Worm (Caenorhabditis elegans) whole organism, L3 larva: Measurements from ENCODE around the gene F45D3.2.

Source experiments
- R02D3.7 ChIP-seq: fragments of 150-350 bp; optimal IDR thresholded peaks from 2 replicates; lab custom pipeline; 2014; ENCODE audit warnings: missing biosample characterization, missing genetic modification characterization
- ZK546.5 ChIP-seq: sonication (generic microtip); optimal IDR thresholded peaks from 2 replicates; lab custom pipeline; 2017; ENCODE audit warnings: missing biosample characterization, missing genetic modification characterization
- aly-2 ChIP-seq: fragments of 150-350 bp; optimal IDR thresholded peaks from 2 replicates; lab custom pipeline; 2014; ENCODE audit warnings: missing biosample characterization, missing genetic modification characterization
- ama-1 ChIP-seq: fragments of 150-350 bp; optimal IDR thresholded peaks from 2 replicates; lab custom pipeline; 2018
- ceh-28 ChIP-seq: fragments of 150-350 bp; optimal IDR thresholded peaks from 2 replicates; lab custom pipeline; 2014; ENCODE audit warnings: missing biosample characterization, missing genetic modification reagents, missing genetic modification characterization
- ceh-82 ChIP-seq: fragments of 150-350 bp; optimal IDR thresholded peaks from 2 replicates; lab custom pipeline; 2014; ENCODE audit warnings: missing biosample characterization, missing genetic modification characterization
- ceh-9 ChIP-seq: sonication (generic microtip); optimal IDR thresholded peaks from 2 replicates; lab custom pipeline; 2018; ENCODE audit warnings: missing biosample characterization, missing genetic modification characterization
- daf-12 ChIP-seq: fragments of 150-350 bp; optimal IDR thresholded peaks from 2 replicates; lab custom pipeline; 2014; ENCODE audit warnings: missing biosample characterization, missing genetic modification reagents, missing genetic modification characterization
- egl-5 ChIP-seq: fragments of 150-350 bp; optimal IDR thresholded peaks from 2 replicates; lab custom pipeline; 2017; ENCODE audit warnings: missing biosample characterization, missing genetic modification reagents, missing genetic modification characterization, inconsistent platforms
- elt-1 ChIP-seq: fragments of 150-350 bp; optimal IDR thresholded peaks from 2 replicates; lab custom pipeline; 2014; ENCODE audit warnings: missing biosample characterization, missing genetic modification characterization
- elt-2 ChIP-seq: sonication (generic microtip); optimal IDR thresholded peaks from 2 replicates; lab custom pipeline; 2016; ENCODE audit warnings: missing genetic modification reagents, mild to moderate bottlenecking, missing genetic modification characterization, missing compliant biosample characterization
- elt-3 ChIP-seq, 3 experiments: fragments of 150-350 bp in 1 of 3; sonication (generic microtip) in 2 of 3; optimal IDR thresholded peaks; 2 replicates in 2 of 3; 4 replicates in 1 of 3; lab custom pipeline; 2014 to 2017; ENCODE audit warnings: missing biosample characterization in 3 of 3, missing genetic modification characterization in 3 of 3
- fkh-10 ChIP-seq: sonication (generic microtip); optimal IDR thresholded peaks from 2 replicates; lab custom pipeline; 2017; ENCODE audit warnings: missing biosample characterization, missing genetic modification reagents, missing genetic modification characterization
- fkh-2 ChIP-seq: fragments of 150-350 bp; optimal IDR thresholded peaks from 2 replicates; lab custom pipeline; 2014; ENCODE audit warnings: missing biosample characterization, missing genetic modification reagents, missing genetic modification characterization
- fos-1 ChIP-seq: fragments of 150-350 bp; optimal IDR thresholded peaks from 2 replicates; lab custom pipeline; 2014; ENCODE audit warnings: missing biosample characterization, missing genetic modification characterization
- hmg-11 ChIP-seq: sonication (generic microtip); optimal IDR thresholded peaks from 2 replicates; lab custom pipeline; 2016; ENCODE audit warnings: missing genetic modification characterization, missing compliant biosample characterization
- jun-1 ChIP-seq: fragments of 150-350 bp; optimal IDR thresholded peaks from 2 replicates; lab custom pipeline; 2014; ENCODE audit warnings: missing biosample characterization, missing genetic modification reagents, missing genetic modification characterization
- lin-15B ChIP-seq: fragments of 150-350 bp; optimal IDR thresholded peaks from 2 replicates; lab custom pipeline; 2014; ENCODE audit warnings: missing biosample characterization, missing genetic modification characterization
- lin-39 ChIP-seq: fragments of 150-350 bp; optimal IDR thresholded peaks from 2 replicates; lab custom pipeline; 2018; ENCODE audit warnings: missing biosample characterization, missing genetic modification reagents, missing genetic modification characterization
- nfya-1 ChIP-seq: sonication (generic microtip); optimal IDR thresholded peaks from 2 replicates; lab custom pipeline; 2017; ENCODE audit warnings: missing genetic modification characterization, mild to moderate bottlenecking, missing compliant biosample characterization, antibody characterized with exemption, moderate library complexity; ENCODE audit not compliant: insufficient read depth
- nhr-23 ChIP-seq: fragments of 150-350 bp; optimal IDR thresholded peaks from 2 replicates; lab custom pipeline; 2014; ENCODE audit warnings: missing biosample characterization, missing genetic modification reagents, missing genetic modification characterization
- nhr-237 ChIP-seq: fragments of 150-350 bp; optimal IDR thresholded peaks from 2 replicates; lab custom pipeline; 2014; ENCODE audit warnings: missing biosample characterization, missing genetic modification characterization
- nhr-25 ChIP-seq: sonication (generic microtip); optimal IDR thresholded peaks from 2 replicates; lab custom pipeline; 2017; ENCODE audit warnings: missing biosample characterization, missing genetic modification characterization
- nhr-28 ChIP-seq: fragments of 150-350 bp; optimal IDR thresholded peaks from 2 replicates; lab custom pipeline; 2014; ENCODE audit warnings: missing biosample characterization, missing genetic modification characterization
- nhr-43 ChIP-seq: sonication (generic microtip); optimal IDR thresholded peaks from 2 replicates; lab custom pipeline; 2016; ENCODE audit warnings: mild to moderate bottlenecking, missing genetic modification characterization, missing compliant biosample characterization; ENCODE audit not compliant: poor library complexity, severe bottlenecking
- nhr-67 ChIP-seq: fragments of 150-350 bp; optimal IDR thresholded peaks from 2 replicates; lab custom pipeline; 2014; ENCODE audit warnings: missing biosample characterization, missing genetic modification characterization
- nhr-76 ChIP-seq: fragments of 150-350 bp; sonication (generic microtip); optimal IDR thresholded peaks from 5 replicates; lab custom pipeline; 2014; ENCODE audit warnings: missing biosample characterization, missing genetic modification characterization
- nhr-77 ChIP-seq: fragments of 150-350 bp; optimal IDR thresholded peaks from 2 replicates; lab custom pipeline; 2014; ENCODE audit warnings: missing biosample characterization, missing genetic modification characterization
- pha-4 ChIP-seq: fragments of 150-350 bp; optimal IDR thresholded peaks from 2 replicates; lab custom pipeline; 2014; ENCODE audit warnings: missing biosample characterization, missing genetic modification reagents, missing genetic modification characterization
- pqm-1 ChIP-seq: fragments of 150-350 bp; optimal IDR thresholded peaks from 2 replicates; lab custom pipeline; 2017; ENCODE audit warnings: missing biosample characterization, missing genetic modification characterization, inconsistent platforms
- skn-1 ChIP-seq: fragments of 150-350 bp; optimal IDR thresholded peaks from 2 replicates; lab custom pipeline; 2014; ENCODE audit warnings: missing biosample characterization, missing genetic modification characterization
- snpc-4 ChIP-seq: fragments of 150-350 bp; optimal IDR thresholded peaks from 2 replicates; lab custom pipeline; 2014; ENCODE audit warnings: missing biosample characterization, missing genetic modification characterization
- unc-39 ChIP-seq: sonication (generic microtip); optimal IDR thresholded peaks from 4 replicates; lab custom pipeline; 2017; ENCODE audit warnings: missing biosample characterization, missing genetic modification characterization
- unc-62 ChIP-seq: fragments of 150-350 bp; sonication (generic microtip); optimal IDR thresholded peaks from 4 replicates; lab custom pipeline; 2014; ENCODE audit warnings: missing biosample characterization, missing genetic modification reagents, missing genetic modification characterization
- ztf-11 ChIP-seq: fragments of 150-350 bp; optimal IDR thresholded peaks from 2 replicates; lab custom pipeline; 2014; ENCODE audit warnings: missing biosample characterization, missing genetic modification characterization
- ztf-4 ChIP-seq: fragments of 150-350 bp; optimal IDR thresholded peaks from 2 replicates; lab custom pipeline; 2014; ENCODE audit warnings: missing biosample characterization, missing genetic modification characterization

The F45D3.2 gene

DNA sequence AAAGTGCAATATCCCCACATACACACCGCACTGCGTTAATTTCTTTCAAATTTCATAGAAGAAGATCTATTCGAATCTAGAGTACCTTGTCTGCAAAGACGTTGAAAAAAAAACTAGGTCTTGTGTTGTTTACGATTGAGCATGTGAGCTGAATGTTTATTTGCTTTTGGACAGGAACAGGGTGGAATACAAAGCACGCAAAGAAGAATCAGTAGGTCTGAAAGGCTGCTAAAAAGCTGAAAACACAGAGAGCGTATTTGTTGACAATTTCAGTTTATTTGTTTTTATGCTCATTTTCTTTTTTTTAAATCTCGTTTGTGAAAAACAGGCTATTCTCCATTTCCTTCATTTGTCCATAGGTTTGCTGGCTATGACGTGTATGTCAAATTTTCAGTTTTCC, 5.9 kb upstream of the F45D3.2 start:
- peak; percentile 26 for TF ChIP-seq pha-4
- TF ChIP-seq ZK546.5, result no peak
- TF ChIP-seq, all 47 proteins: peak for 1

DNA sequence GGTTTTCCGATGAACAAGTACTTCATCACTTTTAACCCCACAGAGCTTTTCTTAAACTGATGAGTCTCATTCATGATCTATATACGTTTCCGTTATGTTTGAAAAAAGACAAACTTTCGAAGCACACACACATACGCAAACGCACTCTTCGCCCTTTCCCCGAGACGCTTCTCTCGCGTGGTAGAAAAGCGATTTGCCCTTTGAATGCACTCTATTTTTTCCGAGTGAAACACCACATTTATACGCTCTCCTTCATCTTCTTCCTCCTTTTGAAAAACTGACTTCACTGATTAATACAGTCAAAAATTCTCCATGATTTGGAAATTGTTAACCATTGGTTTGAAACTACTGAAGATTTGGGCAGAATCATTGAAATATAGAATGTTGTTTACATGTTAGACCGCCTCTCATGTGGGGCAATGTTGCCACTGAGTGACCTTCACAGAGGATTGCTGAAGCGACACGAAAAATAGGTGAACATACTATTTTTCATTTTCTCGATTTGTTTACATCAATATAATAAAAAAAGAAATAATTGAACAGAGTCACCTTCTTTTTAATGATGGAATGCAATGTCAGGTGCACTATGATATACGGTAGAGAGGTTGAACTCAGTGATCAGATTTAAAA, 4.3 kb upstream of the F45D3.2 start:
- TF ChIP-seq jun-1 (tag; lab: Kevin White, UChicago), result no peak
- TF ChIP-seq nhr-25 (tag; lab: Kevin White, UChicago), result peak; percentile 31
- no peak for TF ChIP-seq aly-2 (tag; lab: Kevin White, UChicago)
- no peak for TF ChIP-seq nhr-43 (tag; lab: Kevin White, UChicago)
- TF ChIP-seq nhr-76, result no peak
- TF ChIP-seq nhr-23 (tag; lab: Kevin White, UChicago), result peak; percentile 43
- TF ChIP-seq ztf-11, result no peak
- TF ChIP-seq pha-4, result no peak
- TF ChIP-seq hmg-11 (tag; lab: Kevin White, UChicago), result no peak
- TF ChIP-seq nhr-77 (tag; lab: Kevin White, UChicago), result no peak
- no peak for TF ChIP-seq fkh-10 (GFP tag; lab: Kevin White, UChicago)
- TF ChIP-seq lin-39 (tag; lab: Kevin White, UChicago), result peak; percentile 57
- no peak for TF ChIP-seq nhr-28 (tag; lab: Kevin White, UChicago)
- peak; percentile 16 for TF ChIP-seq nfya-1 (tag; lab: Kevin White, UChicago)
- TF ChIP-seq unc-39 (tag; lab: Kevin White, UChicago), result no peak
- TF ChIP-seq elt-1 (tag; lab: Kevin White, UChicago), result no peak
- no peak for TF ChIP-seq elt-2
- no peak for TF ChIP-seq R02D3.7 (tag; lab: Kevin White, UChicago)
- TF ChIP-seq, all 47 proteins: peak for 4

DNA sequence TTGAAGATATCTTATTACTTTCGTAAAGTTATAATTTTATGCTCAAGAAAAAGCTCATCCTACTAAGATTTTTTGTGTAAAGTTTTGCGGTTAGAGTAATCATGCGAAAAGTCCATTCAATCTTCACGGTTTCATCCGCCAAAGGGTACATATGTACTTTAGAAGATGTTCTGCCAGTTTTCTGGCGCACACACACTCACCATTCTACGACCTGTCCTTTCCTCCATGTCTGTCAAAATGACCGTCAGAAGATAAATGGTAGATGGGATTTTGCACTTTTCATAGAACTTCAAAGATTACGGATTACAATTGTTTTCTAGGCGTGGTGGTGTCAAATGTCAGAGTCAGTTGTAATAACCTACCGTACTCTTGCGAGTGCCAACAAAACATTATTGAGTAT, 3.3 kb upstream of the F45D3.2 start:
- TF ChIP-seq pqm-1 (tag; lab: Kevin White, UChicago) (no peak), nhr-25 (tag; lab: Kevin White, UChicago) (peak; percentile 84), ceh-82 (tag; lab: Kevin White, UChicago) (no peak), nhr-23 (tag; lab: Kevin White, UChicago) (peak; percentile 81), elt-1 (tag; lab: Kevin White, UChicago) (peak; percentile 59), daf-12 (tag; lab: Kevin White, UChicago) (peak; percentile 57), unc-62 (peak; percentile 68)

DNA sequence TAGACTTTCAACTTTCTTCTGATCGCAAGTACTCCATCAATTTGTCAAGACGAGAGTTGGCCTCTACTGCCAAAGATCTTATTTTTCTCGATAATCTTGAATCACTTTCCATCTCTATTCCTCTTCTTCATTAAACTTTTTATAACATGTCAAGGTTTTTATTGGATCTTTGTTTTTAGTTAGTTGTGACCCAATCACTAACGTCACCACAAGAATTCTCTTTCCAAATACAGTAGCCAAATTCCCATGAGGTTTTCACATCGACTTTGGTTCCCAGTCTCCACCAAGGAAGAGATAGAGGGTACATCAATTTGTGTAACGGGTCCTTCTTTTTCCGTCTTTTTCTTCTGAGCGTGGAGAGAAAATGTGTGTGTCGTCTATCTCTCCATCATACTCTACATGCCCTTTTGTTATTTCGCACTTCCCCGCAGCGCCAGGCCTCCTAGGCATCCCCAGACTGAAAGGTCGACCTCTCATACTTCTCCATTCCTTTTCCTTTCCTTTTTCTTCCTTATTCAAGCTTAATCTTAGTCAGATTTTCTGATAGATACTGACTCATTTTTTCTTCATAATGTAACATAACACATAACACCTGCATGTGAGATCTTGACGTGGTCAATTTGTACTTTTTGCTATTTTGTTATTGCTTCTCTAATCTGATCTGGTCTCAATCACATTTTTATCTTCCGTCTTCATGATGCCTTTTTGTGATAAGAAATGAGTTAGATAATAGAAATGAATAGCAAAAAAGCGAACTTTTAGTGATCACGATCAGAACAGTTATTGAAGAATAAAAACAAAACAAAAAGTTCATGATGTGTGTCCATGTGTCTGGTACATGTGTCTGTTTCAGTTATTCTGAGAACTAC, 1.6 kb upstream of the F45D3.2 start:
- peak; percentile 39 for TF ChIP-seq nfya-1 (tag; lab: Kevin White, UChicago)
- no peak for TF ChIP-seq fkh-2 (tag; lab: Kevin White, UChicago)
- TF ChIP-seq hmg-11 (tag; lab: Kevin White, UChicago), result peak; percentile 24
- peak; percentile 3 for TF ChIP-seq lin-39 (tag; lab: Kevin White, UChicago)
- peak; percentile 27 for TF ChIP-seq nhr-25 (tag; lab: Kevin White, UChicago)
- peak; percentile 95 for TF ChIP-seq elt-1 (tag; lab: Kevin White, UChicago)
- TF ChIP-seq ama-1, result no peak
- TF ChIP-seq, all 47 proteins: peak for 5

DNA sequence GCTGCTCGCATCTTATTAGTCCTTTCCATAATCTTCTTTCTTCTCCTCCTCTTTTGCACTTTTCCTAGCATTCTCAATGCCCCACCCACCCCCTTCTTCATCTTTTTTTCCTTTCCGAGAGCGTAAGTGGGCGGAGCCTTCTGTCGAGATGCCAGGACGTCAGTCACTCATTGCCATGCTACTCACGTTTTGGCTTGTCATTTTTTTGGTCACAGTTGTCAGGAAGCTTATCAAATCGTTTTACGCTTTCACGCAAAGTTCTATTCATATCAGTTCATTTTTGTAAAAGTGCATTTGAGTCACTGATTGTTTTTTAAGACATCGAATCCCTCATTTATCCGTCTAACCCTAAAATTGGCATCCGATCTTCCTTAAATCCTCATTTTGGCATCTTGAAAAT, 821 bp upstream of the F45D3.2 start:
- peak; percentile 88 for TF ChIP-seq unc-62
- TF ChIP-seq ztf-4 (tag; lab: Kevin White, UChicago), result no peak
- no peak for TF ChIP-seq egl-5 (tag; lab: Kevin White, UChicago)
- no peak for TF ChIP-seq skn-1
- peak; percentile 45 for TF ChIP-seq nfya-1 (tag; lab: Kevin White, UChicago)
- no peak for TF ChIP-seq fos-1
- no peak for TF ChIP-seq jun-1 (tag; lab: Kevin White, UChicago)
- no peak for TF ChIP-seq pha-4
- TF ChIP-seq elt-2, result peak; percentile 5
- no peak for TF ChIP-seq snpc-4
- no peak for TF ChIP-seq aly-2 (tag; lab: Kevin White, UChicago)
- TF ChIP-seq nhr-23 (tag; lab: Kevin White, UChicago), result peak; percentile 25
- no peak for TF ChIP-seq nhr-28 (tag; lab: Kevin White, UChicago)
- no peak for TF ChIP-seq lin-15B
- no peak for TF ChIP-seq ceh-28 (tag; lab: Kevin White, UChicago)
- no peak for TF ChIP-seq elt-1 (tag; lab: Kevin White, UChicago)
- TF ChIP-seq daf-12 (tag; lab: Kevin White, UChicago), result peak; percentile 37
- TF ChIP-seq ceh-82 (tag; lab: Kevin White, UChicago), result no peak
- TF ChIP-seq nhr-67 (tag; lab: Kevin White, UChicago), result no peak
- no peak for TF ChIP-seq ceh-9
- TF ChIP-seq pqm-1 (tag; lab: Kevin White, UChicago), result no peak
- no peak for TF ChIP-seq nhr-237
- TF ChIP-seq ztf-11, result no peak
- TF ChIP-seq elt-3 (tag; optimal IDR thresholded peaks at IDR 0.05; lab: Kevin White, UChicago), result no peak
